Worm (Caenorhabditis elegans): Measurements from ENCODE around the gene C35D10.12.

DNA sequence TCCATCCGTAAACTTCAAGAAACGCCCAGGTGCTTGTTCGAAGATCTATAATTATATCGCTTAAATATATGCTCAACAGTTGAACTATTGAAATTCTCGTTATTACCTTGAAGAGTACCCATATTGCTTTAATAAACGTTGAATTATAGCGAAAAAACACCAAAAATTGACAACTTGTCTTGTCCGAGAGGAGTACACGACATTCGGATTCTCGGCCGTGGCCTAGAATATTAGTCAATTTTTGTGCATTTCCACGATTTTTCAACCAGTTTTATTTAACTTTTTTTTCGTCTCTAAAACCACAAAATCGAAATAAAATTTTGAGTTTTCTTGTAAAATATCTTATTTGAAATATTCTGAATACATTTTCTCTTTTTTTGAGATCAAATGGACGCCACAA is 37.7 kb upstream of the C35D10.12 start, which contains the start of the genes F26F4.9 and cee-1:
- no peak for TF ChIP-seq ctbp-1 (GFP tag; IDR thresholded peaks at IDR 0.05)
- TF ChIP-seq F49E8.2 (tag; optimal IDR thresholded peaks at IDR 0.05; ENCODE audit: borderline replicate concordance): peak; percentile 4
- no peak for TF ChIP-seq egl-43 (GFP tag; IDR thresholded peaks at IDR 0.05)
- no peak for TF ChIP-seq nhr-11 (tag; optimal IDR thresholded peaks at IDR 0.05)
